Worm (Caenorhabditis elegans) whole organism, L4 larva: ENCODE data around the gene W02G9.3.

Source experiments
- ama-1 ChIP-seq: fragments of 150-350 bp; optimal IDR thresholded peaks from 2 replicates; lab custom pipeline; 2014; ENCODE audit warnings: inconsistent platforms, mixed read lengths
- nhr-237 ChIP-seq: sonication (generic microtip); optimal IDR thresholded peaks from 2 replicates; lab custom pipeline; 2017; ENCODE audit warnings: missing biosample characterization, missing genetic modification characterization
- zfp-3 ChIP-seq: fragments of 200-800 bp; sonication (Bioruptor generic); conservative IDR thresholded peaks from 2 replicates; pipeline ENCODE4 v1.3.6; 2022; ENCODE audit warnings: missing genetic modification reagents, missing genetic modification characterization, missing compliant biosample characterization

DNA sequence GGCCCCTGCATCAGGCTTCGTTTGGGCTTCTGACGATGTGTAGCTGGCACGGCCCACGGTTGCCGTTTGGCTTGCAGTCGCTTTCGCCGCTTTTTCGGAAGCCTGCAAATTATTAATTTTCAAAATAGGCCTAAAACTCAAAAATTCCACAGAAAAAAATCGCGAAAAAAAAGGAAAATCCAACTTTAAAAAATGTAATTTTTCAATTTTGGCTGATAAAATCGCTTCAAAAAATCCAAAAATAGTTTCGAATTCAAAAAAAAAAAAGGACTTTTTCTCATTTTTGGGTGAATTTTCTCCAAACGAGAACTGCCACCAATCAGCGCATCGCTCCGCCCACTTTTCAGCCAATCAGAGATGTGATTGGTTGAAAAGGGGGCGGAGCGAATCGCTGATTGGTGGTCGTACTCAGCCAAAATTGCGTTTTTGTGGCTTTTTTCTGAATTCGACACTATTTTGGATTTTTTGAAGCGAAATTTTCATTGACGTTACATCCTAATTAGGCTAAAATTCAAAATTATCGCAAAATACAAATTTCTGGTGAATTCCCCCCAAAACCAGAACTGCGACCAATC lies 25.5 kb upstream of the W02G9.3 start:
- TF ChIP-seq nhr-237 = no peak
- no peak for TF ChIP-seq ama-1
- no peak for TF ChIP-seq zfp-3 (GFP tag; lab: Robert Waterston, UW)
